Worm (Caenorhabditis elegans) whole organism, L4/young adult: ENCODE results near the gene eif-3.K.

ENCODE experiments used
- W03F9.2 ChIP-seq: fragments of 150-350 bp; optimal IDR thresholded peaks from 2 replicates; lab custom pipeline; 2014; ENCODE audit warnings: missing biosample characterization, missing genetic modification characterization
- dao-5 ChIP-seq: sonication (generic microtip); optimal IDR thresholded peaks from 2 replicates; lab custom pipeline; 2016; ENCODE audit warnings: missing genotype, missing genetic modification characterization, moderate library complexity, missing compliant biosample characterization
- him-1 ChIP-seq: sonication (generic microtip); optimal IDR thresholded peaks from 2 replicates; lab custom pipeline; 2016; ENCODE audit warnings: missing genotype, missing genetic modification reagents, missing genetic modification characterization, missing compliant biosample characterization

eif-3.K gene

ce11 chrV:12939434-12939833, 14.4 kb upstream of the eif-3.K start, which contains the start of gene T16G1.5:
TSS of gene T16G1.5 (minus strand) at chrV:12939552.
- TF ChIP-seq dao-5 (tag; lab: Kevin White, UChicago): no peak
- TF ChIP-seq W03F9.2 (tag; lab: Kevin White, UChicago): no peak
- no peak for TF ChIP-seq him-1 (tag; lab: Kevin White, UChicago)

ce11 chrV:12941797-12942474, 11.9 kb upstream of the eif-3.K start, which contains the start of gene T16G1.4:
TSS of gene T16G1.4 (minus strand) at chrV:12941847.
- TF ChIP-seq dao-5 (tag; lab: Kevin White, UChicago) (no peak), W03F9.2 (tag; lab: Kevin White, UChicago) (no peak), him-1 (tag; lab: Kevin White, UChicago) (no peak)

- no peak for TF ChIP-seq dao-5 (tag; lab: Kevin White, UChicago)
- no peak for TF ChIP-seq him-1 (tag; lab: Kevin White, UChicago)
- TF ChIP-seq W03F9.2 (tag; lab: Kevin White, UChicago): no peak
Observed at ce11 chrV:12943399-12943798, 10.4 kb upstream of the eif-3.K start.

- TF ChIP-seq dao-5 (tag; lab: Kevin White, UChicago): no peak
- no peak for TF ChIP-seq W03F9.2 (tag; lab: Kevin White, UChicago)
- TF ChIP-seq him-1 (tag; lab: Kevin White, UChicago): no peak
Observed at ce11 chrV:12944229-12944628, 9.6 kb upstream of the eif-3.K start, which contains the start of gene T16G1.3. TSS of gene T16G1.3 (minus strand) at chrV:12944329.

ce11 chrV:12944775-12945174, 9.0 kb upstream of the eif-3.K start, which contains the start of gene grl-2:
TSS of gene grl-2 (plus strand) at chrV:12945075.
- TF ChIP-seq dao-5 (tag; lab: Kevin White, UChicago) (no peak), him-1 (tag; lab: Kevin White, UChicago) (no peak), W03F9.2 (tag; lab: Kevin White, UChicago) (no peak)

ce11 chrV:12949607-12950006, 4.2 kb upstream of the eif-3.K start, which contains the start of gene T16G1.13:
TSS of gene T16G1.13 (plus strand) at chrV:12949907.
- no peak for TF ChIP-seq W03F9.2 (tag; lab: Kevin White, UChicago)
- TF ChIP-seq dao-5 (tag; lab: Kevin White, UChicago): no peak
- TF ChIP-seq him-1 (tag; lab: Kevin White, UChicago): no peak

ce11 chrV:12950812-12951528, 2.8 kb upstream of the eif-3.K start, which contains the start of the genes T16G1.9 and T16G1.18:
TSS of gene T16G1.9 (minus strand) at chrV:12950862.
TSS of gene T16G1.18 (plus strand) at chrV:12951304.
- TF ChIP-seq W03F9.2 (tag; lab: Kevin White, UChicago): no peak
- no peak for TF ChIP-seq him-1 (tag; lab: Kevin White, UChicago)
- TF ChIP-seq dao-5 (tag; lab: Kevin White, UChicago): no peak

- TF ChIP-seq dao-5 (tag; lab: Kevin White, UChicago) (no peak), him-1 (tag; lab: Kevin White, UChicago) (no peak), W03F9.2 (tag; lab: Kevin White, UChicago) (no peak)
Observed at ce11 chrV:12952287-12952686, 1.5 kb upstream of the eif-3.K start, which contains the start of gene pqn-68. TSS of gene pqn-68 (plus strand) at chrV:12952636.

ce11 chrV:12954261-12954660, 459 bp downstream of the eif-3.K start:
- TF ChIP-seq him-1 (tag; lab: Kevin White, UChicago) (no peak), W03F9.2 (tag; lab: Kevin White, UChicago) (no peak), dao-5 (tag; lab: Kevin White, UChicago) (no peak)

ce11 chrV:12961085-12961560, 7.3 kb downstream of the eif-3.K start, which contains the start of gene mpst-7:
TSS of gene mpst-7 (minus strand) at chrV:12961135.
- TF ChIP-seq dao-5 (tag; lab: Kevin White, UChicago) (no peak), him-1 (tag; lab: Kevin White, UChicago) (no peak), W03F9.2 (tag; lab: Kevin White, UChicago) (no peak)

- TF ChIP-seq W03F9.2 (tag; lab: Kevin White, UChicago) (no peak), dao-5 (tag; lab: Kevin White, UChicago) (no peak), him-1 (tag; lab: Kevin White, UChicago) (no peak)
Observed at ce11 chrV:12963192-12963591, 9.4 kb downstream of the eif-3.K start, which contains the start of gene hrg-9. TSS of gene hrg-9 (minus strand) at chrV:12963343.

ce11 chrV:12964076-12964475, 10.3 kb downstream of the eif-3.K start, which contains the start of gene srd-35:
TSS of gene srd-35 (plus strand) at chrV:12964376.
- TF ChIP-seq him-1 (tag; lab: Kevin White, UChicago) (no peak), W03F9.2 (tag; lab: Kevin White, UChicago) (no peak), dao-5 (tag; lab: Kevin White, UChicago) (no peak)

- TF ChIP-seq dao-5 (tag; lab: Kevin White, UChicago) (no peak), W03F9.2 (tag; lab: Kevin White, UChicago) (no peak), him-1 (tag; lab: Kevin White, UChicago) (no peak)
Observed at ce11 chrV:12967110-12967509, 13.3 kb downstream of the eif-3.K start, which contains the start of gene R186.3. TSS of gene R186.3 (minus strand) at chrV:12967210.
